Worm (Caenorhabditis elegans) whole organism, young adult: ENCODE data around the gene F32D8.11.

Experiments
- B0019.2 ChIP-seq: fragments of 200-800 bp; sonication (Bioruptor generic); conservative IDR thresholded peaks from 2 replicates; pipeline ENCODE4 v1.3.6; 2022; ENCODE audit warnings: missing genetic modification reagents, missing genetic modification characterization, missing compliant biosample characterization
- D2030.7 ChIP-seq: fragments of 200-800 bp; sonication (Bioruptor generic); IDR thresholded peaks from 2 replicates; pipeline ENCODE4 v1.3.6; 2022; ENCODE audit warnings: missing genetic modification reagents, missing genetic modification characterization, missing compliant biosample characterization
- F10E7.11 ChIP-seq: sonication (generic microtip); optimal IDR thresholded peaks from 2 replicates; lab custom pipeline; 2017; ENCODE audit warnings: mild to moderate bottlenecking, missing genetic modification characterization, moderate library complexity, missing compliant biosample characterization
- F23B12.7 ChIP-seq: sonication (generic microtip); optimal IDR thresholded peaks from 2 replicates; lab custom pipeline; 2017; ENCODE audit warnings: missing genetic modification characterization, mild to moderate bottlenecking, missing compliant biosample characterization, antibody characterized with exemption, moderate library complexity; ENCODE audit not compliant: insufficient read depth
- F57A8.1 ChIP-seq: fragments of 200-800 bp; sonication (Bioruptor generic); optimal IDR thresholded peaks from 2 replicates; lab custom pipeline; 2018; ENCODE audit warnings: mild to moderate bottlenecking, missing genetic modification characterization, moderate library complexity, missing compliant biosample characterization
- K12H6.12 ChIP-seq: fragments of 200-800 bp; sonication (Bioruptor generic); optimal IDR thresholded peaks from 2 replicates; lab custom pipeline; 2018; ENCODE audit warnings: mild to moderate bottlenecking, missing genetic modification characterization, missing compliant biosample characterization
- T07F8.4 ChIP-seq: sonication (generic microtip); optimal IDR thresholded peaks from 2 replicates; lab custom pipeline; 2016; ENCODE audit warnings: mild to moderate bottlenecking, missing genetic modification characterization, moderate library complexity, missing compliant biosample characterization
- Y53F4B.3 ChIP-seq: fragments of 200-800 bp; sonication (Bioruptor generic); IDR thresholded peaks from 2 replicates; pipeline ENCODE4 v1.3.6; 2022; ENCODE audit warnings: missing genetic modification reagents, missing genetic modification characterization, missing compliant biosample characterization
- Y53G8AR.9 ChIP-seq: fragments of 200-800 bp; sonication (Bioruptor generic); conservative IDR thresholded peaks from 2 replicates; pipeline ENCODE4 v1.3.6; 2022; ENCODE audit warnings: missing genetic modification reagents, missing genetic modification characterization, missing compliant biosample characterization
- Y56A3A.18 ChIP-seq: fragments of 200-800 bp; sonication (Bioruptor generic); IDR thresholded peaks from 2 replicates; pipeline ENCODE4 v1.3.6; 2022; ENCODE audit warnings: missing genetic modification reagents, missing genetic modification characterization, missing compliant biosample characterization
- Y67H2A.10 ChIP-seq: fragments of 200-800 bp; sonication (Bioruptor generic); conservative IDR thresholded peaks from 2 replicates; pipeline ENCODE4 v1.3.6; 2022; ENCODE audit warnings: missing genetic modification reagents, missing genetic modification characterization, missing compliant biosample characterization
- Y79H2A.3 ChIP-seq: fragments of 200-800 bp; sonication (Bioruptor generic); conservative IDR thresholded peaks from 2 replicates; pipeline ENCODE4 v1.3.6; 2022; ENCODE audit warnings: missing genetic modification reagents, missing genetic modification characterization, missing compliant biosample characterization
- Y95B8A.8 ChIP-seq: fragments of 200-800 bp; sonication (Bioruptor generic); IDR thresholded peaks from 2 replicates; pipeline ENCODE4 v1.3.6; 2022; ENCODE audit warnings: missing genetic modification reagents, missing genetic modification characterization, missing compliant biosample characterization
- ZK185.1 ChIP-seq: sonication (generic microtip); optimal IDR thresholded peaks from 2 replicates; lab custom pipeline; 2016; ENCODE audit warnings: mild to moderate bottlenecking, missing genetic modification characterization, missing compliant biosample characterization; ENCODE audit not compliant: poor library complexity, severe bottlenecking
- atf-7 ChIP-seq: sonication (generic microtip); optimal IDR thresholded peaks from 2 replicates; lab custom pipeline; 2017; ENCODE audit warnings: mild to moderate bottlenecking, missing genetic modification characterization, missing compliant biosample characterization
- athp-1 ChIP-seq: sonication (generic microtip); optimal IDR thresholded peaks from 2 replicates; lab custom pipeline; 2017; ENCODE audit warnings: mild to moderate bottlenecking, missing genetic modification characterization, missing compliant biosample characterization
- attf-6 ChIP-seq: fragments of 200-800 bp; sonication (Bioruptor generic); IDR thresholded peaks from 2 replicates; pipeline ENCODE4 v1.3.6; 2022; ENCODE audit warnings: missing genetic modification reagents, missing genetic modification characterization, missing compliant biosample characterization
- bed-2 ChIP-seq: fragments of 200-800 bp; sonication (Bioruptor generic); IDR thresholded peaks from 2 replicates; pipeline ENCODE4 v1.3.6; 2022; ENCODE audit warnings: missing genetic modification reagents, missing genetic modification characterization, missing compliant biosample characterization
- ccch-3 ChIP-seq: fragments of 200-800 bp; sonication (Bioruptor generic); optimal IDR thresholded peaks from 2 replicates; lab custom pipeline; 2018; ENCODE audit warnings: mild to moderate bottlenecking, missing genetic modification characterization, missing compliant biosample characterization
- ceh-100 ChIP-seq: fragments of 200-800 bp; sonication (Bioruptor generic); IDR thresholded peaks from 2 replicates; pipeline ENCODE4 v1.3.6; 2022; ENCODE audit warnings: missing genetic modification reagents, missing genetic modification characterization, missing compliant biosample characterization
- chd-7 ChIP-seq: sonication (generic microtip); optimal IDR thresholded peaks from 2 replicates; lab custom pipeline; 2016; ENCODE audit warnings: mild to moderate bottlenecking, missing genetic modification characterization, moderate library complexity, missing compliant biosample characterization
- dox-1 ChIP-seq: fragments of 200-800 bp; sonication (Bioruptor generic); IDR thresholded peaks from 2 replicates; pipeline ENCODE4 v1.3.6; 2022; ENCODE audit warnings: missing genetic modification reagents, missing genetic modification characterization, missing compliant biosample characterization
- dpff-1 ChIP-seq: sonication (generic microtip); optimal IDR thresholded peaks from 2 replicates; lab custom pipeline; 2017; ENCODE audit warnings: mild to moderate bottlenecking, missing genetic modification characterization, missing compliant biosample characterization
- egl-18 ChIP-seq: fragments of 200-800 bp; sonication (Bioruptor generic); IDR thresholded peaks from 2 replicates; pipeline ENCODE4 v1.3.6; 2022; ENCODE audit warnings: missing genetic modification reagents, missing genetic modification characterization, missing compliant biosample characterization
- egrh-3 ChIP-seq: fragments of 200-800 bp; sonication (Bioruptor generic); IDR thresholded peaks from 2 replicates; pipeline ENCODE4 v1.3.6; 2022; ENCODE audit warnings: missing genetic modification reagents, missing genetic modification characterization, missing compliant biosample characterization
- hlh-12 ChIP-seq: sonication (generic microtip); optimal IDR thresholded peaks from 2 replicates; lab custom pipeline; 2016; ENCODE audit warnings: missing genetic modification characterization, missing compliant biosample characterization
- hlh-26 ChIP-seq: fragments of 200-800 bp; sonication (Bioruptor generic); conservative IDR thresholded peaks from 2 replicates; pipeline ENCODE4 v1.3.6; 2022; ENCODE audit warnings: missing genetic modification reagents, missing genetic modification characterization, missing compliant biosample characterization
- hmg-1.2 ChIP-seq: fragments of 200-800 bp; sonication (Bioruptor generic); IDR thresholded peaks from 2 replicates; pipeline ENCODE4 v1.3.6; 2022; ENCODE audit warnings: missing genetic modification reagents, missing genetic modification characterization, missing compliant biosample characterization
- let-607 ChIP-seq, 2 experiments: fragments of 200-800 bp in 1 of 2; sonication (Bioruptor generic) in 1 of 2; sonication (generic microtip) in 1 of 2; optimal IDR thresholded peaks; 2 replicates each; lab custom pipeline; 2016 to 2018; ENCODE audit warnings: mild to moderate bottlenecking in 2 of 2, missing compliant biosample characterization in 2 of 2, missing genetic modification characterization in 2 of 2, moderate library complexity in 2 of 2, missing genotype in 1 of 2
- lin-40 ChIP-seq: sonication (generic microtip); optimal IDR thresholded peaks from 2 replicates; lab custom pipeline; 2016; ENCODE audit warnings: missing genetic modification characterization, mild to moderate bottlenecking, missing compliant biosample characterization, missing genotype, missing genetic modification reagents
- madf-10 ChIP-seq: sonication (generic microtip); optimal IDR thresholded peaks from 2 replicates; lab custom pipeline; 2016; ENCODE audit warnings: mild to moderate bottlenecking, missing genetic modification characterization, missing compliant biosample characterization
- madf-3 ChIP-seq: fragments of 200-800 bp; sonication (Bioruptor generic); IDR thresholded peaks from 2 replicates; pipeline ENCODE4 v1.3.6; 2022; ENCODE audit warnings: missing genetic modification reagents, missing genetic modification characterization, missing compliant biosample characterization
- mel-28 ChIP-seq: sonication (generic microtip); optimal IDR thresholded peaks from 2 replicates; lab custom pipeline; 2016; ENCODE audit warnings: borderline replicate concordance, mild to moderate bottlenecking, missing genetic modification characterization, missing compliant biosample characterization
- nhr-120 ChIP-seq: fragments of 200-800 bp; sonication (Bioruptor generic); IDR thresholded peaks from 2 replicates; pipeline ENCODE4 v1.3.6; 2022; ENCODE audit warnings: missing genetic modification characterization, missing compliant biosample characterization
- pha-4 ChIP-seq: fragments of 150-350 bp; sonication (generic microtip); optimal IDR thresholded peaks from 2 replicates; lab custom pipeline; 2014; ENCODE audit warnings: missing biosample characterization, missing genetic modification reagents, missing genetic modification characterization
- rcor-1 ChIP-seq: fragments of 200-800 bp; sonication (Bioruptor generic); IDR thresholded peaks from 2 replicates; pipeline ENCODE4 v1.3.6; 2022; ENCODE audit warnings: missing genetic modification reagents, missing genetic modification characterization, missing compliant biosample characterization
- snpc-1.3 ChIP-seq: sonication (generic microtip); optimal IDR thresholded peaks from 2 replicates; lab custom pipeline; 2017; ENCODE audit warnings: missing genetic modification characterization, mild to moderate bottlenecking, missing compliant biosample characterization, antibody characterized with exemption, moderate library complexity, missing genotype, missing genetic modification reagents; ENCODE audit not compliant: insufficient read depth
- somi-1 ChIP-seq: fragments of 200-800 bp; sonication (Bioruptor generic); optimal IDR thresholded peaks from 2 replicates; lab custom pipeline; 2018; ENCODE audit warnings: mild to moderate bottlenecking, missing genetic modification characterization, missing compliant biosample characterization
- sptf-2 ChIP-seq: fragments of 200-800 bp; sonication (Bioruptor generic); optimal IDR thresholded peaks from 2 replicates; lab custom pipeline; 2018; ENCODE audit warnings: mild to moderate bottlenecking, missing genetic modification characterization, missing compliant biosample characterization
- tbx-9 ChIP-seq: sonication (generic microtip); optimal IDR thresholded peaks from 2 replicates; lab custom pipeline; 2016; ENCODE audit warnings: borderline replicate concordance, missing genetic modification characterization, inconsistent platforms, missing compliant biosample characterization
- ztf-18 ChIP-seq: sonication (generic microtip); optimal IDR thresholded peaks from 2 replicates; lab custom pipeline; 2016; ENCODE audit warnings: missing genotype, mild to moderate bottlenecking, missing genetic modification characterization, missing compliant biosample characterization
- ztf-22 ChIP-seq: fragments of 200-800 bp; sonication (Bioruptor generic); optimal IDR thresholded peaks from 2 replicates; lab custom pipeline; 2018; ENCODE audit warnings: mild to moderate bottlenecking, missing genetic modification characterization, moderate library complexity, missing compliant biosample characterization
- ztf-28 ChIP-seq: fragments of 200-800 bp; sonication (Bioruptor generic); IDR thresholded peaks from 2 replicates; pipeline ENCODE4 v1.3.6; 2022; ENCODE audit warnings: missing genetic modification reagents, missing genetic modification characterization, missing compliant biosample characterization

The F32D8.11 gene

ce11 chrV:10897172-10897571 lies 8.2 kb upstream of the F32D8.11 start (continued):
- no peak for TF ChIP-seq F57A8.1 (GFP tag; lab: Kevin White, UChicago)
- TF ChIP-seq T07F8.4 (tag; lab: Kevin White, UChicago) = peak; percentile 81
- no peak for TF ChIP-seq hlh-26 (GFP tag; lab: Robert Waterston, UW)
- TF ChIP-seq nhr-120 (GFP tag; lab: Robert Waterston, UW) = 0 out of 2 replicates have a peak, but pooled peaks have one; percentile 69
- peak; percentile 98 for TF ChIP-seq Y53G8AR.9 (GFP tag; lab: Robert Waterston, UW)
- peak; percentile 81; the same call in 1 of the 2 replicates for TF ChIP-seq bed-2 (GFP tag; lab: Robert Waterston, UW)
- TF ChIP-seq Y56A3A.18 = peak; percentile 90
- peak; percentile 97 for TF ChIP-seq chd-7 (tag; lab: Kevin White, UChicago)
- peak; percentile 88; the same call in 1 of the 2 replicates for TF ChIP-seq Y79H2A.3 (GFP tag; lab: Robert Waterston, UW)
- TF ChIP-seq tbx-9 = no peak
- TF ChIP-seq snpc-1.3 (tag; lab: Kevin White, UChicago) = peak; percentile 80
- peak; percentile 73 for TF ChIP-seq egrh-3 (GFP tag; lab: Robert Waterston, UW)
- peak; percentile 87 for TF ChIP-seq F10E7.11 (tag; lab: Kevin White, UChicago)
- TF ChIP-seq sptf-2 = peak; percentile 65
- peak; percentile 98 for TF ChIP-seq ztf-22 (GFP tag; lab: Kevin White, UChicago)
- TF ChIP-seq lin-40 (tag; lab: Kevin White, UChicago) = peak; percentile 98
- peak; percentile 96 for TF ChIP-seq atf-7 (tag; lab: Kevin White, UChicago)
- TF ChIP-seq Y53F4B.3 (GFP tag; lab: Robert Waterston, UW) = peak; percentile 75; the same call in 1 of the 2 replicates
- peak; percentile 95 for TF ChIP-seq madf-10 (tag; lab: Kevin White, UChicago)
- TF ChIP-seq D2030.7 = peak; percentile 95
- TF ChIP-seq attf-6 (GFP tag; lab: Robert Waterston, UW) = peak; percentile 89
- TF ChIP-seq dpff-1 (tag; lab: Kevin White, UChicago) = peak; percentile 84
- peak; percentile 94 for TF ChIP-seq hmg-1.2
- TF ChIP-seq Y95B8A.8 = peak; percentile 96
- peak; percentile 96 for TF ChIP-seq rcor-1 (GFP tag; lab: Robert Waterston, UW)
- peak; percentile 1 for TF ChIP-seq mel-28 (tag; lab: Kevin White, UChicago)
- TF ChIP-seq madf-3 (GFP tag; lab: Robert Waterston, UW) = peak; percentile 98
- TF ChIP-seq Y67H2A.10 (GFP tag; lab: Robert Waterston, UW) = peak; percentile 91
- no peak for TF ChIP-seq hlh-12 (tag; lab: Kevin White, UChicago)
- peak; percentile 100 for TF ChIP-seq let-607 (tag; optimal IDR thresholded peaks at IDR 0.05; lab: Kevin White, UChicago)
- peak; percentile 79 for TF ChIP-seq ccch-3
- peak; percentile 89 for TF ChIP-seq F23B12.7 (tag; lab: Kevin White, UChicago)
- peak; percentile 99 for TF ChIP-seq athp-1 (tag; lab: Kevin White, UChicago)
- TF ChIP-seq ZK185.1 (tag; lab: Kevin White, UChicago) = peak; percentile 97
- peak; percentile 87 for TF ChIP-seq B0019.2
- TF ChIP-seq K12H6.12 (tag; lab: Kevin White, UChicago) = peak; percentile 97
- TF ChIP-seq dox-1 (GFP tag; lab: Robert Waterston, UW) = peak; percentile 99
- peak; percentile 90 for TF ChIP-seq ceh-100 (GFP tag; lab: Robert Waterston, UW)
- peak; percentile 93 for TF ChIP-seq ztf-28 (GFP tag; lab: Robert Waterston, UW)
- TF ChIP-seq pha-4 (tag; lab: Kevin White, UChicago) = peak; percentile 99
- TF ChIP-seq ztf-18 (tag; lab: Kevin White, UChicago) = peak; percentile 85
- TF ChIP-seq egl-18 = peak; percentile 79
- TF ChIP-seq somi-1 (GFP tag; lab: Kevin White, UChicago) = peak; percentile 95
